Fruit fly (Drosophila melanogaster): ENCODE data around the gene Ibf2.

Ibf2 gene

dm6 chr3R:9237268-9238091 lies 20.8 kb downstream of the Ibf2 start, which contains the start of gene pum (continued):
- TF ChIP-seq Med (GFP tag) (peak; percentile 59), CG1832 (GFP tag; optimal IDR thresholded peaks at IDR 0.05) (no peak), hth (optimal IDR thresholded peaks at IDR 0.05) (no peak), CG9932 (GFP tag; IDR thresholded peaks at IDR 0.05) (peak; percentile 68), org-1 (GFP tag; optimal IDR thresholded peaks at IDR 0.05) (no peak), CG15479 (GFP tag; optimal IDR thresholded peaks at IDR 0.05) (no peak), CG11456 (GFP tag; IDR thresholded peaks at IDR 0.05) (no peak), NfI (GFP tag; optimal IDR thresholded peaks at IDR 0.05) (no peak), HLH54F (GFP tag; optimal IDR thresholded peaks at IDR 0.05) (no peak), CG13775 (GFP tag; optimal IDR thresholded peaks at IDR 0.05) (peak; percentile 18), ato (GFP tag; IDR thresholded peaks at IDR 0.05; ENCODE audit: partially characterized antibody) (no peak), sens-2 (GFP tag; IDR thresholded peaks at IDR 0.05) (no peak), trem (tag; optimal IDR thresholded peaks at IDR 0.05) (peak; percentile 85), Taf1 (GFP tag; IDR thresholded peaks at IDR 0.05) (no peak), CG4820 (GFP tag; optimal IDR thresholded peaks at IDR 0.05) (no peak), pros (GFP tag; optimal IDR thresholded peaks at IDR 0.05) (no peak), Bdp1 (GFP tag; optimal IDR thresholded peaks at IDR 0.05) (no peak), Vsx1 (GFP tag; optimal IDR thresholded peaks at IDR 0.05) (no peak), amos (GFP tag; IDR thresholded peaks at IDR 0.05; ENCODE audit: partially characterized antibody) (no peak; the same call in 1 of the 2 replicates), CG31224 (GFP tag; IDR thresholded peaks at IDR 0.05) (no peak), dpn (GFP tag; optimal IDR thresholded peaks at IDR 0.05) (peak in 1 of 2 experiments; percentile 37), Nf-YA (GFP tag; IDR thresholded peaks at IDR 0.05) (no peak; the same call in 1 of the 2 replicates), CG10565 (GFP tag; optimal IDR thresholded peaks at IDR 0.05) (no peak), gce (GFP tag; IDR thresholded peaks at IDR 0.05) (no peak), ap (GFP tag; IDR thresholded peaks at IDR 0.05) (peak; percentile 27; the same call in 1 of the 2 replicates), Dfd (GFP tag; optimal IDR thresholded peaks at IDR 0.05) (no peak), CG7556 (GFP tag; optimal IDR thresholded peaks at IDR 0.05) (peak; percentile 8), corto (GFP tag; optimal IDR thresholded peaks at IDR 0.05) (no peak), CG16815 (GFP tag; optimal IDR thresholded peaks at IDR 0.05) (no peak), CG34376 (GFP tag; optimal IDR thresholded peaks at IDR 0.05) (peak; percentile 62), Dad (GFP tag; optimal IDR thresholded peaks at IDR 0.05) (no peak), danr (GFP tag; IDR thresholded peaks at IDR 0.05) (no peak), D19B (GFP tag; optimal IDR thresholded peaks at IDR 0.05) (no peak), Neu2 (GFP tag; optimal IDR thresholded peaks at IDR 0.05; ENCODE audit: borderline replicate concordance) (no peak), Pdp1 (GFP tag; optimal IDR thresholded peaks at IDR 0.05) (peak in 1 of 2 experiments; percentile 2), Gsc (GFP tag; IDR thresholded peaks at IDR 0.05) (no peak), Tbp (GFP tag; optimal IDR thresholded peaks at IDR 0.05) (no peak), Usf (GFP tag; optimal IDR thresholded peaks at IDR 0.05) (no peak), CG12071 (GFP tag; optimal IDR thresholded peaks at IDR 0.05) (no peak), CG13123 (GFP tag; optimal IDR thresholded peaks at IDR 0.05) (no peak), CG1024 (GFP tag; IDR thresholded peaks at IDR 0.05) (no peak), CG3407 (GFP tag; optimal IDR thresholded peaks at IDR 0.05) (no peak), CG32767 (GFP tag; IDR thresholded peaks at IDR 0.05) (peak; percentile 6; the same call in 1 of the 2 replicates), Spps (tag; optimal IDR thresholded peaks at IDR 0.05) (peak; percentile 36), Camta (GFP tag; optimal IDR thresholded peaks at IDR 0.05) (no peak), maf-S (GFP tag; optimal IDR thresholded peaks at IDR 0.05) (no peak), CG18599 (GFP tag; optimal IDR thresholded peaks at IDR 0.05) (peak; percentile 9), lbe (GFP tag; optimal IDR thresholded peaks at IDR 0.05) (no peak), Myb (GFP tag; optimal IDR thresholded peaks at IDR 0.05) (no peak), peb (GFP tag; IDR thresholded peaks at IDR 0.05) (no peak)

All from whole organism, embryonic.